Fruit fly (Drosophila melanogaster) whole organism, pupa: ENCODE measurements around the gene CG46460.

Source experiments
- EcR ChIP-seq: fragments of 200-800 bp; sonication (Bioruptor generic); optimal IDR thresholded peaks from 3 replicates; lab custom pipeline; 2019; ENCODE audit warnings: missing biosample characterization, missing genetic modification characterization, mild to moderate bottlenecking, moderate library complexity, missing genetic modification reagents
- Pif1A ChIP-seq: fragments of 200-800 bp; sonication (Bioruptor generic); optimal IDR thresholded peaks from 3 replicates; lab custom pipeline; 2016; ENCODE audit warnings: missing biosample characterization, missing genetic modification characterization

dm6 chr3L:4254301-4254834 lies 27.3 kb upstream of the CG46460 start, which contains the start of the genes ago and CG1265:
- TF ChIP-seq EcR (GFP tag; lab: Kevin White, UChicago) (no peak), Pif1A (GFP tag; lab: Kevin White, UChicago) (no peak)
